Fruit fly (Drosophila melanogaster) ovary, adult (tissue): Measurements from ENCODE around the gene nAChRbeta3.

Experiments used
- CG17801 ChIP-seq: fragments of 200-800 bp; optimal IDR thresholded peaks from 2 replicates; lab custom pipeline; 2019; ENCODE audit warnings: missing biosample characterization, mild to moderate bottlenecking, missing genetic modification characterization, moderate library complexity; ENCODE audit not compliant: partially characterized antibody

nAChRbeta3 gene

DNA sequence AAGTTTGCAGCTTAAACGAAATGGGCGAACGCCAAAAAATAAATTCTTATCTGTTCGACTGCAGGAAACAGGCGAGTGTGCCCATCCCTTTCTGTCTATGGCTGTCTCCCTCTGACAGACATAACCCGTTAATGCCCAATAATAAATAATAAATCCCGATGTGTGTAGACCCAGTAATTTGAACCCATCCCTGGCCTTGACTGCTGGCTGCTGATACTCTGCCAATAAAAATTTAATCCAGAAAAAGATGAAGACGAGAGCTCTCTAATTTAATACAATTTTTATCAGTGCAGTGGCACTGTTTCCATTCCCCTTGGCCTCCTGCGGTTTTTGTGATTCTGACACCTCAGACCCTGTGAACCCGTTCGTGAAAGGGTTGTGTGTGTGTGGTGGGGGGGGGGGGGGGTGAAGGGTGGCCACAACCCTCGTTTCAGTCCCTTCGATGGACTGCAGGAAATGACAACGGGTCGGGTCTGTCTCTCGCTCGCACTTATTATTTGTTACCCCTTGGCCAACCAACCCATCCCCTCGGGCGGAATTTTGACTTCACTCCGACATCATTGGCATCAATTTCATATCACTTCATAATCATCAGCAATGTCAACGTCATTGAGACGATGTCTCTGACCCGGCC lies 19.3 kb upstream of the nAChRbeta3 start:
- TF ChIP-seq CG17801, result no peak

DNA sequence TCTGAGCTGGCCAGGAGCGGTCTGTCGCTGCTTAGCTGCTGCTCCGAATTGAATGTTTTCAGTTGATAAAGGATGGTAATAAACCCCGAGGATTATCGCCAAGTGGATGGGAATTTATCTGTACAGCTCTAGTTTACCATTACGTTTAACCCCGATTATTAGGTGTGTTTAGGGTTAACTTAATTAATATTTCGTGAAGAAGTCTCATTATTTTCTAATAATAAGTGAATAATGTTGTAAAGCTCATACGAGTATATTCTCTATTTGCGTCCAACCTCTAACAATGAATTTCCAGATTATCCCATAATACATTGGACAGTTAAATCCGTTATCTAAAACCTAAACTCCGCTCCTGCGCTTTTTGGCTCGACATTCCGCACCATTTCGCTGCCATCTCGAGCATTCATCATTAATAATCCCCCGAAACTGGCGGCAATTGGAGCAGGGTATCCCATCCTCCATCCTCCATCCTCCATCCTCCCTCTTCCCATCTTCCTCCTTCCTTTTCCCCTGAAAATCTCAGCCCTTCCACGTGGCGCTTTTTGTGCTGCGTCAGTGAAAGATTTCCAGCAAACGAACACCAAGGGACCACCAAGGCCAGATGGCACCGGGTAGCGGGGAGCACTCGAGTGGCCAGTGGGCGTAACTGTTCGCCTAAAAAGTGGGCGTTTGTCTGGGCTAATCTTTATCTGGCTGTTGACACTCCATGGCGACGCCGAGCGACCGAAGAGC lies 18.6 kb upstream of the nAChRbeta3 start:
- no peak for TF ChIP-seq CG17801

DNA sequence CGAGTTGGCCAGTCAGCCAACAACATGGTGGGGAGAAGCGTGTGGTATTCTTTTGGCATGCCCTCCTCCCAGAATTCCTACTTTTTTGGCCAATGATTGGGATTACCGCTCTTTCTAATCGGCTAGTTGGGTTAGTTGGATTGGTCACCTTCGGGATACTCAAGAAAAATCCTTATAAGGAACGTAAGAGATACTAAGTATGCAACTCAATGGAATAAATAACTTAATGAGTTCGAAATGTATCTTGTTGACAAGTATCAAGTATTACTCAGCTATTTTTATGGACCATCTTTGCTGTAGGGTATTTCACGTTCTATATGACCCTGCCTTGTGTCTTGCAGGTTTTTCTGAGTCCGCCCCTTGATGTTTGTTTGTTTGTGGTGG lies 18.0 kb upstream of the nAChRbeta3 start:
- no peak for TF ChIP-seq CG17801

DNA sequence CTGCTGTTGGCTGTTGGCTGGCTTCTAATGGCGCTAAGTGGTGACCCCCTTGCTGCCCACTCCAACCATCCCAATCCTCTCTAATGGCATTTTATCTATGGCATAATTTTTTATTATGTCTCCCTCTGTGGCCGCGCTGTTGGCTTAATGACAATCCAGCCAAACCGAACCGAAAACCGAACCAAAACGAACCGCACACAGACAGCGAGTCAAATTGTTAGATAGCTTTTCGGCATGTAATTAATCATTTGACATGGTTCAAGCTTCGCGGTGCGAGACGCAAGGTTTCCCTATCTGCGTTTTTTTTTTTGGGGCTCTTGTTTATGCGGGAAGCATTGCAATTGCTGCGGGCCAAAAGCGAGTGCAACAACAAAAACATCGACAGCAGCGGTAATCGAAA lies 17.2 kb upstream of the nAChRbeta3 start:
- TF ChIP-seq CG17801, result no peak

DNA sequence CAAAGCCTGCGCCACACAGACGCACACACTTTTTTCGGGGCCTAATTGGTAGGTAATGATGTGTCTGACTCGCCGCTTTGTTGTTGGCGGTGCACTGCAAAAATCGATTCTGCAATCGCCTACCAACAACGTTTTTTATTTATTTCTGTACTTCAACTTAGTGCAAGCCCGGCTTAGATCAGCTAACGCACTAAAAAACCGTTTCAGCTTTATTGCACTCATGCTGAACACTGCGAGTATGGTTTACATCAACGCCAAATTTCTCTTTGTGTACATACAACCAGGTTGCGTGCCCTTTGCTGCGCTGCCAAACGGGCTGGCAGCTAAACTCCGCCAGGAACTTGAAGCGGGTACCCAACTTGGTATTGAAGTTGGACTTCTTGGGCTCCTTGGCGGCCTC lies 14.7 kb upstream of the nAChRbeta3 start:
- no peak for TF ChIP-seq CG17801

DNA sequence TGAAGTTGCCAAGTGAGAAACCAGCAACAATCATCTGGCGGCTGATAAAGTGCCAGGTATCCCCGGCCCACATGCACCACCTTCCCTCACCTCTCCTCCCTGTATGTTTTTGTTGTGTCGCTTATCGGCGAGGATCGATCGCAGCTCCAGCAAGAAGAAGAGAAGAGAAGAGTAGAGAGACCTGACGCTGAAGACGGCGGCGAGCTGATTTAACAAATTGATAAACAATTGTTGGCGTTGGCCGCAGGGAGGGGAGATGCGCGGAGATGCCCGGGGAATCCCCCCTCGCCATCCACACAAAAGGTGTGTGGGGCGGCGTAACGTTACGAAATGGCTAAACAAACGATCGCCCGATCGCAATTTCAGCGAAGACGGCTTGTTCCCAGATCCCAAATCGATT lies 11.2 kb upstream of the nAChRbeta3 start:
- no peak for TF ChIP-seq CG17801

DNA sequence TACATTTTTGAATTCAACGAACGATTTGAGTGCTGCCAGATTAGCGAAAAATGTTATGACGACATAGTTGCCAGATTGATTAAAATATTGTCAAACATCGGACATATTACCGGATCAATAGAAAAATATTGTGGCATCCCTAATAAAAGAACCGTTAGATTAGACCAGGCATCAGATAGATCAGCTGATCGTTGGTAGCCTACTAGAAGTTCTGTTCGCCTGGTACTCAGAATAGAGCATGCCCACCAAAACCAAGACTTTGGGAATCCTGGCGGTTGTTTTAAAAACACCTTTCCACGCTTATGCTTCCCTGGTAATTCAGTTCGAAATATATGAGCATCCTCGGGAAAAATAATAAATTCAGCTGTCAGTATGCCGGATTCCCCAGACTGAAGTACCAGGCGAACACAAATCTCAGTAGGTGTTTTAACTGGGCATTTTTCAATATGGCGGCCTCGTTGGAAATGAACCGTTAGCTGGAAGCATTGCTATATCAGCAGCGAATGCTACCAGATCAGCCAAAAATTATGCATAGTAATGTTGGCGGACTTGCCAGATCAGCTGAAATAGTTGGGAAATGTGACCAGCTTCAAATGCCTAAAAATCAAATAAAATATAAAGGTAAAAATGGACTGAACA lies 4.2 kb upstream of the nAChRbeta3 start:
- TF ChIP-seq CG17801, result peak; percentile 29

DNA sequence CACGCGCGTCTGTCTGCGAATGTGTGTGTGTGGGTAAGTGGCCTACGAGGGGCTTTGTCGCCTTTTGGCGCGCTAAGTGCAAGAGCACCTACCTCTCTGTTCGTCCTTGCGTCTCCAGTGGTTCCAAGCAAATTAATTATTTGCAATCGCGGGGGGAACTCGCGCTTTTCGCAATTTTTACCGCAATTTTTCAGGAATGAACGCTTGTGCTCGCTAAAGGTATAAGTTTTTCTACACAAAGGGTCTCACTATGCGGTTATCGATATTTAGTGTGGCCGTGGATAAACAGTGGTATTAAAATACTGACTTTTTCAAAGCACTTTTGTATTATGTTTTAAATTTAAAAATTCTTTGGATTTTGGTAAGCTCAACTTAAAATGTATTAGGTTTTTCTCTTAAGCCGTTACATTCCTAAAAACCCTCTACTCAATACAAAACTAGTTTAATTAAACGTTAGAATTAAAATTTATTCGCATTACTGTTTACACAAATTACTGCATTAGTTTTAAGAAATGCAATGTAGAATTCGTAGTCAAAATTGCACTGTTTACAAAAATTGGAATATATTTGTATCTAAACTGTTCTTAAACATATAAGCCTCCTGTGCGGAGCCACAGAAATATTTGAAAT lies 2.5 kb upstream of the nAChRbeta3 start, which contains the start of gene lwr:
Gene lwr, minus strand, starts transcription at position 243 of the 630 bp plus-strand sequence.
- no peak for TF ChIP-seq CG17801

DNA sequence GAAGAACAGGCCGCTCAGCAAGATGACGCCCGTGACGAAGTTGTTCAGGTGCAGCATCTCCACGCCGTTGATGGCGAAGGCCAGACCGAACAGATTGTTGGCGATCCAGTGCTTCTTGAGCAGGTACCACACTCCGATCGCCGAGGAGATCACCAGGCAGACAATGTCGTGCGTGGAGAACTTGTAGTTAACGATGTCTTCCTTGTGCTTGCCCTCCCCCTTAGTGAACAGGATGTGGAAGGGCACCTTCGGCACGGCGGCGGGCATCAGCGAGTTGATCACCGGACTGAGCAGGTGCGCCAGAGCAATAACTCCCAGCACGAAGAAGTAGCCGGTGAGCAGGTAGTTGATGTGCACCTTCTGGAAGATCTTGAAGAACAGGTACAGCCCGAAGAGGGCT lies 1.1 kb upstream of the nAChRbeta3 start:
- no peak for TF ChIP-seq CG17801

DNA sequence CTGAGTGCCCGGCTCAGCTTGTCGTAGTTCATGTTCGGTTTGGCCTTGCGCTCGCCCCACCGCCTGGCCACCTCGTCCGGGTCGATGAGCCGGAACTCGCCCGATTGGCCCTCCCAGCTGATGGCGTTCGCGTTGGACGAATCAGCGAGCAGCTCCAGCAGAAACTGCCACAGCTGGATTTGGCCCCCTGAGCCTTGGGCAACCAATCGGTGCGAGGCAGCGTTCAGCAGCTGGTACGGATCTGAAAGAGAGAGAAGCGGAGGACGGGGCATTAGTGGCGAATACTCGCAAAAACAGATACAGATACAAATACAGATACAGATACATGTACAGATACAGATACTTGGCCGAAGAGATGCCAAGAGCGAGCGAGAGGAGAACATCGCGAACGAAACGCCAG lies 3.0 kb downstream of the nAChRbeta3 start:
- TF ChIP-seq CG17801, result no peak

DNA sequence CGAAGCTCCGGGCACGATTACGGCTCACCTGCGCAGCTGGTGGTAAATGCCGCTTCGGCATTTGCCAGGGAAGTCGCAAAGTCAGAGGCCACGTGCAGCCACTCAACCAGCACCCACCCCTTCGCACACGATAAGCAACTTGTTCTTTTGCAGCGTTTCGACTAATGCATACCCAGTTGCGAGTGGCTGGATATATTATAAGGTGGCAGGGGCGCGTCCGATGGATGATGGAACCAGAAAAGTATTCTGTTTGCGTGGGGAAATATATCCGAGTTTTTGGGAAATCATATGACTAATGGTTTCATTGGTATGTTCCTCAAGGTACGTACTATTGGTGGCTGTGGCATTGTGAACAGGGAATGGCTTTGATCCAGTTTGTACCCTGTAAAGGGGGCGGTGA lies 4.7 kb downstream of the nAChRbeta3 start:
- no peak for TF ChIP-seq CG17801

DNA sequence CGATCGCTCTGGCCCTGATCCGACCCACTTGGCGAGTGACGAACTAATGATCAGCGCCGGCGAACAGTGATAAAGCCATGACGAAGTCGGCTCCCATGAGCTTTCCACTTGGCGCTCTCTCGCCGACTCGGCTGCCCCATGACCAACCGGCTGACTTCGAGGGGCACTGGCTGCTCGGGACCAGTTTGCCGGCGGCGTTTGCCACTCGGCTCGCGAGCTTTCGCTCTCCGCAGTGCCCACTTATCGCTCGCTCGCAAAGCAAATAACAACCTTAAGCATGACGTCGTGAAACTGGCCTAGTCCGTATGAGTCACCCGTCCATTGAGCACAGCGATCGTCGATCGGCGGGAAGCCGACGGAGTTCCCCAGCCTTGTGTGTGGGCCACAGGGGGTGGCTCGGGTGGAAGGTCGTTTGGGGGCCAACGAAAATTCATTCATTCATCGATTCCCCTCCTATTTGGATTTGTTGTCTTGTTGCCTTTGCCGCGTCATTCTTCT lies 7.6 kb downstream of the nAChRbeta3 start, which contains the start of gene Ets21C:
Gene Ets21C, minus strand, starts transcription at position 492 of the 498 bp plus-strand sequence.
- TF ChIP-seq CG17801, result peak; percentile 30

DNA sequence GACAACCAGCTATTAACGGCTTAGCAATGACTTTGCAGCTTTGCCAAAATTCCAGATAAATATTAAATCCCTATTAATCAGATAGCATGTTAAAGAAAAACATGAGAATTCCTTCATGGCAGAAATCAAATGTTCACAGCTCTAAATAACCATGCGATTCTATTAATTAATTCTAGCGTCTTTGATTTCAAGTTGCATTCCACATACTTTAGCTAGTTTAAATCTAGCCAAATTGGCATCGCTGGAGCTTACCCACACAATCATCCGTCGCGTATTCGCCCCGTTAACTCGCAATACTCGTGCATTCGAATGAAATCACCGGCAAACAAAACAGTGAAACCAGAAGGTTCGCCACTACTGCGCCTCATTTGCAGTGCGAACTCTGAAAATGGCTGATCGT lies 14.4 kb downstream of the nAChRbeta3 start, which contains the start of gene Tspo:
Gene Tspo, plus strand, starts transcription at position 302 of the 400 bp plus-strand sequence.
- TF ChIP-seq CG17801, result no peak

DNA sequence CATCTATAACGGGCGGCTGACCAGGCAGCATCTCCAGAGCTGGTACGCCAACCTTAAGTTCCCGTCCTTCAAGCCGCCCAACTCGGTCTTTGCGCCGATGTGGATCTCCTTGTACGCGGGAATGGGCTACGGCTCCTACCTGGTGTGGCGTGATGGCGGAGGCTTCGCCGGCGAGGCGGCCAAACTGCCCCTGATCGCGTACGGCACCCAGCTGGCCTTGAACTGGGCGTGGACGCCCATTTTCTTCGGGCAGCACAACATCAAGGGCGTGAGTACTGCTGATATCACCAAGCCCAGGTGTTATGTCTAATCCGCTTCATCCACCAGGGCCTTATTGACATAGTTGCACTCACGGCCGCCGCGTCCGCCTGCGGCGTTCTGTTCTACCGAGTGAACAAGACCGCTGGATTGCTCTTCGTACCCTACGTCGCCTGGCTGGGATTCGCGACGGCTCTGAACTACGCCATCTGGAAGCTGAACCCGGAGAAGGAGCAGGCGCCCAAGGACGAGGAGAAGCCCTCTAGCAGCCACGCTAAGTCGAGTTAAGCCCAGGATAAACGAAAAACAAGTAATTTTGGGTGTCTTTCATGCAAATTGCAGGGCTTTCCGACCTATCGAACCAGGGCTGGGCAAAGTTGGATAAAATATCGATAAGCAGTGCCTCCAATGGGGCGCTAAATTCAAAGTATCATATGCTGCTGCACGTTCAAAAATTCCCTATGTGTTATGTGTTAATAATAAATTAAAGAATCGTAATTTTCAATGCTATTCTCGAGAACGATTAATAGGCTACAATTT lies 15.0 kb downstream of the nAChRbeta3 start, which contains the start of gene rempA:
Gene rempA, minus strand, starts transcription at position 541 of the 798 bp plus-strand sequence.
- TF ChIP-seq CG17801, result no peak

DNA sequence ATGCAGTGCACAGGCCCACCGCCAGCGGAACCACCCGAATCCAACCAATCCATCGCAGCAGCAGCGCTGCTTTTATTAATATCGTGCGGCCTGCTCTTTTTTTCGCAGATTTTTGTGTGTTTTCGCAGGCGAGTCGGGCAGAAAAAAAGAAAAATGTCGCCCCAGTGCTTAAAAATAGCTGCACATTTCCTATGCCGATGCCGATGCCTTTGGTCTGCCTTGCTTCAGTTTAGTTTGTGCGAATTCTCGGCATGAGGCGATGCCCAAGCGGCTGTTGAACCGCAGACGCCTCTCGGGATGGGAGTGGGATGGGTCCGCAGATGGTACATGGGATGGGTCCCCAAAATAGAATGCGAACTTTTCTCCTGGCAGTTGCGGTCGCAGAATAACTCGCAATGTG lies 18.4 kb downstream of the nAChRbeta3 start:
- TF ChIP-seq CG17801, result no peak
